Worm (Caenorhabditis elegans) whole organism, L3 larva: ENCODE results near the gene nhr-107.

Experiments
- aly-2 ChIP-seq: fragments of 150-350 bp; optimal IDR thresholded peaks from 2 replicates; lab custom pipeline; 2014; ENCODE audit warnings: missing biosample characterization, missing genetic modification characterization
- elt-3 ChIP-seq, 3 experiments: fragments of 150-350 bp in 1 of 3; sonication (generic microtip) in 2 of 3; optimal IDR thresholded peaks; 2 replicates in 2 of 3; 4 replicates in 1 of 3; lab custom pipeline; 2014 to 2017; ENCODE audit warnings: missing biosample characterization in 3 of 3, missing genetic modification characterization in 3 of 3
- lin-39 ChIP-seq: fragments of 150-350 bp; optimal IDR thresholded peaks from 2 replicates; lab custom pipeline; 2018; ENCODE audit warnings: missing biosample characterization, missing genetic modification reagents, missing genetic modification characterization
- nhr-28 ChIP-seq: fragments of 150-350 bp; optimal IDR thresholded peaks from 2 replicates; lab custom pipeline; 2014; ENCODE audit warnings: missing biosample characterization, missing genetic modification characterization

- TF ChIP-seq elt-3 (tag; optimal IDR thresholded peaks at IDR 0.05; lab: Kevin White, UChicago): no peak
- TF ChIP-seq aly-2 (tag; lab: Kevin White, UChicago): no peak
- no peak for TF ChIP-seq lin-39 (tag; lab: Kevin White, UChicago)
- TF ChIP-seq nhr-28 (tag; lab: Kevin White, UChicago): no peak
These were observed 5.1 kb downstream of the nhr-107 start, which contains the start of gene nhr-162 for ce11 chrV:6991771-6992170.
